Fruit fly (Drosophila melanogaster): ENCODE results near the gene Nmnat.

Nmnat gene

dm6 chr3R:24938049-24938448, 7.0 kb upstream of the Nmnat start, which contains the start of gene Osbp:
TSS of gene Osbp (minus strand) at chr3R:24938222.
- no peak for TF ChIP-seq CTCF (optimal IDR thresholded peaks at IDR 0.05)
- no peak for TF ChIP-seq CG8478 (optimal IDR thresholded peaks at IDR 0.05)

DNA sequence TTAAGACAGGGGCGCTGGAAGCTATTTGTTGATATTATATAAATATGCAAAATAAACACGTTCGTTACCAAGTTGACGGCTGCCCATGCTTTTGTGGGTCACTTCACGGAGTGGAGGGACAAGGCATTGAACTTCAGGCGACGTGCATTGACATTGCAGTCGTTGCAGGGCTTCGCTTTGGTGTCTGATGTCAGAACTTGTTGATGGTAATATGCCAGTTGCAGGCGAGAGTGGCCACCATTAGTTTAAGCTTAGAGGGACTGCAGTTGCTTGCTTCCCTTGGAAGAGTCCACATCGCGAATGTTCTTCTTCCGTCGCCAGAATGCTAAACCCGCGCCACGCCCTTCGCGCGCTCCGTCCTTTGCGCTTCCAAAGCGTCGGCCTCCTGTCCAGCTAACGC, 2.3 kb downstream of the Nmnat start, which contains the start of gene mah:
Gene mah, plus strand, starts transcription at position 301 of the 400 bp plus-strand sequence.
- no peak for TF ChIP-seq CG8478 (optimal IDR thresholded peaks at IDR 0.05)
- TF ChIP-seq CTCF (optimal IDR thresholded peaks at IDR 0.05), result no peak

DNA sequence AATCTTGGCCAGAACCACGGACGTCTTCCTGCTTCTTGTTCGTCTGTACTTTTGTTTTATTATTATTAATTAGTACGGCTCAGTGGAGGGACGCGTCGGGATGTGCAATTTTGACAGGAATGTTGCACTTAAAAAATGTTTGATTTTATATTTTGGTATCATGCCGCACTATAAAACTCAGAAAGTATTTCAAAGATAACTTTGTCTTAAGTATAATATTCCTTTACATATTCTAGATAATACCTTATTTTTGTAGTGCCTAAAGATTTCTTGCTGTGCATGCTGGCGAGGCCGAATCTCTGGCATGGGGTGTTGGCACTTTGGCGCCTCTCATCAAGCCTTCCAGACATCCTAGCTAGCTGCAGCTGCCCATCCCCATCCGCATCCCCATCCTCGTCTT, 8.1 kb downstream of the Nmnat start:
- TF ChIP-seq CG8478 (optimal IDR thresholded peaks at IDR 0.05) (no peak), CTCF (optimal IDR thresholded peaks at IDR 0.05) (no peak)

dm6 chr3R:24962470-24962869, 17.4 kb downstream of the Nmnat start:
- no peak for TF ChIP-seq CG8478 (optimal IDR thresholded peaks at IDR 0.05)
- TF ChIP-seq CTCF (optimal IDR thresholded peaks at IDR 0.05), result no peak

dm6 chr3R:24965403-24965802, 20.4 kb downstream of the Nmnat start:
- no peak for TF ChIP-seq CTCF (optimal IDR thresholded peaks at IDR 0.05)
- TF ChIP-seq CG8478 (optimal IDR thresholded peaks at IDR 0.05), result no peak

dm6 chr3R:24966578-24966977, 21.5 kb downstream of the Nmnat start:
- TF ChIP-seq CTCF (optimal IDR thresholded peaks at IDR 0.05) (no peak), CG8478 (optimal IDR thresholded peaks at IDR 0.05) (no peak)

DNA sequence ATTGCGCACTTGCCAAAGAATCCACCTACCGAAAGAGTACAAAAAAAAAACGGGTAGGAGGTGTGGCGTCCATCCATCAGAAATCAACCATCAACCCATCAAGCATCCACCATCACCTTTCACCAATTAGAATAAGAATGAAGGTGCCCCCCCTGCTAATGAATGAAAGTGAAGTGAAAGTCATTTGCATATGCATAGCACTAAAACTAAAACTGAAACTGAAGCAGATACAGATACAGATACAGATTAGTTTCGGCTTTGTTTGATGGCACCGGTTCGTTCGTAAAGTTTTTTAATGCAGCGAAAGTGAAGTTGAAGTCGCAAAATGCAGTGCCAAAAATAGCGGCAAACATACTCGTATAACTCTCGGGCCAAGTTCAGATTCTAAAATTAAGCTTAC, 23.0 kb downstream of the Nmnat start:
- no peak for TF ChIP-seq CG8478 (optimal IDR thresholded peaks at IDR 0.05)
- no peak for TF ChIP-seq CTCF (optimal IDR thresholded peaks at IDR 0.05)

dm6 chr3R:24968888-24969287, 23.9 kb downstream of the Nmnat start:
- TF ChIP-seq CG8478 (optimal IDR thresholded peaks at IDR 0.05) (no peak), CTCF (optimal IDR thresholded peaks at IDR 0.05) (no peak)

DNA sequence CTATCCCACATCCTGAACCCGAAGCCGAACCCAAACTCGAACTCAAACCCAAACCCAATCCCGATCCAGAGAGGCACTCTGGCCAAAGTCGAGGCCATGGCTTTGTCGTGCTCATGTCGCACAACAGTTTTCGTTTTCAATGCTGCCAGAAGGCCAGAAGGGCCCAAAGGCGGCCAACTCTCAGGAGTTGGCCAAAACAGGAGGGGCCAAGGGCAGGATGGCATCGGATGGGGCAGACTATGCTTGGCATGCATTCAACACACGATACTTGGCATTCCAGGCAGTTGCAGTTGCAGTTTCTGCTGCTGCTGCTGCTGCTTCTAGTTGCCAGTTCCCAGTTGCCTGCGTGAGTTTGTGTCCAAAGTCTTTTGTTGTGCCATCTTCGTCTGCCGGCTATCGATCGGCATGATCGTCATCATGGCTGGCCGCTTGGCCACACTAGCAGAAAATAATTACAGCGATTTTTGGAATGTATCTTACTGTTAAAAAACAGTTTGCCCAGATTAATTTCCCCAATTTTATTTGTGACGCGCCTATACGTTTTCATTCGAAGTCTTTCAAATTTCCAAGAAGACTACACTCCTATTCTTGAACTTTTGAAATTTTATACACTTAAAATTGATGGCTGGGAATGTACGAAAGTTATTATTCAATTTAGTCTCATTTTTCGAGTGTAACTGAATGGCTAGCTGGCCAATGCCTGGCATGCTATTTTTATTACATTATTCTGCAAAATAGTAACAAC, 25.5 kb downstream of the Nmnat start:
- TF ChIP-seq CTCF (optimal IDR thresholded peaks at IDR 0.05), result no peak

DNA sequence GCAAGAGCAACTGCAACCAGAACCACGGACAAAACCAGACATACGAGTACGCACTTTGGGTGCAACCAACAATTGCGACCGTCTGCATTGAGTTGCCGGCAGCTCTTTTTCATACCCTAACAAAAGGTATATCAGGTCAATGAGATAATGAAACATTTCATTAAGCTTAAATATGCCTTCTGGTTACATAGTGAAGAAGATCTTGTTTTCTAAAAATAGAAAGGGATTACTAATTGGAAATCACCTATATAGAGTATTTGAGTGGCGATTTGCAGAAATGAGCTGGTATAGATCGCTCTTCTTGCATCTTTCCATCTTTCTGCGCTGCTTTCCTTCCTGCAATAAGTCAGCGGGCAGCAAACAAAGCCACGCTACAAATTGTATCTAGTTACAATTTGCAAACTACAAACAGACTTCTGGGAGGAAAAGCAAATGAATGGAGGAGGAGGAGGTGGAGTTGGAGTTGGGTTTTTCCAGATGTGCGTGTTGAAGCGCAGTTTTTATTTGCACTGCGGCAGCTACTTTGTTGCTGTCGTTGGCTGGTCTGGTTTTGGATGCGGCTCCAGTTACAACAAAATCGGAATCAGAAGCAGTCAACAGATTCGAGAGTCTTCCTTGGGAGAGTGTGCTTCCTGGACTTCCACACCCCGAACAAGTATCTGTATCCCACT, 29.9 kb downstream of the Nmnat start:
- TF ChIP-seq CTCF (optimal IDR thresholded peaks at IDR 0.05) (no peak), CG8478 (optimal IDR thresholded peaks at IDR 0.05) (no peak)

DNA sequence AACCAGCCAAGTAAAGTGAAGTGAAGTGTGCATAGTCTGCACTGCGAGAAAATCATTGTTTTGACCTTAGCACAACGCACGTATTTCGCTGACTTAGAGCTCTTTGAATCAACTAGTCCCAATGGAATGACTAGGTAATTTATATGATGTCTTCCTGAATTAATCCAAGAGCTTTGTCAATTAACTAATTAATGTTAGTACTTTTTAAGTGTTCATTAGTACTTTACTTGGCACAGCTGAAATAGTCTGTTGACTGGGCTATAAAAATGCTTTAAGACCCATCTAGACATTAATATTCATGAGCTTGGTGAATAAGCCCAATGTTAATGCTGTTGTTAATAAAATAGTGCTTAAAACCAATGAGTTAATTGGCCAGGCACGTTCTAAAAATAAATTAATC, 31.1 kb downstream of the Nmnat start:
- TF ChIP-seq CG8478 (optimal IDR thresholded peaks at IDR 0.05) (no peak), CTCF (optimal IDR thresholded peaks at IDR 0.05) (no peak)

- TF ChIP-seq CG8478 (optimal IDR thresholded peaks at IDR 0.05), result no peak
Observed at dm6 chr3R:24983537-24984501, 38.8 kb downstream of the Nmnat start, which contains the start of gene tnc. TSS of gene tnc (plus strand) at chr3R:24984384.

- TF ChIP-seq CG8478 (optimal IDR thresholded peaks at IDR 0.05) (no peak), CTCF (optimal IDR thresholded peaks at IDR 0.05) (no peak)
Observed at dm6 chr3R:24985029-24985685, 40.1 kb downstream of the Nmnat start.

dm6 chr3R:24996502-24996901, 51.5 kb downstream of the Nmnat start:
- TF ChIP-seq CTCF (optimal IDR thresholded peaks at IDR 0.05) (no peak), CG8478 (optimal IDR thresholded peaks at IDR 0.05) (no peak)
